Worm (Caenorhabditis elegans): Measurements from ENCODE around the gene C35D10.12.

DNA sequence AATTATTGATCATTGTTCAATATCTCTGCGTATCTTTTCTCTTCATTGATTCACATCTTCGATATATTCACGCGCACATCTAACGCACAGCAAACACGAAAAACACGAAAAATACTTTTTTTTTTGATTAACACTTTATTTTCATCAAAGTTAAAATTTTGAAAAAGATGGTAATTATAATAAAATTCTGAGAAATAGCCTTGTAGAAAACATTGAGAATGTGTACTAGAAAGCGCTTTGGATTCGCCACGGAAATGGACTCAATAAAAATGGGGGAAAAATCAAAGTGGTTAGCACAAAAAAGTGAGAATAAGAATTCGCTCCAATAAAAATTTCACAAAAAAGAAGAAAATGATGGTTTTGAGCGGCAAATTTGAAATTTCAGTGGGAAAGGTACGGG lies 19.0 kb upstream of the C35D10.12 start, which contains the start of gene F26F4.6:
- TF ChIP-seq lim-6 (tag; optimal IDR thresholded peaks at IDR 0.05): no peak
- TF ChIP-seq gmeb-2 (tag; optimal IDR thresholded peaks at IDR 0.05): no peak
- no peak for TF ChIP-seq hlh-6 (tag; optimal IDR thresholded peaks at IDR 0.05)
- TF ChIP-seq eyg-1 (tag; optimal IDR thresholded peaks at IDR 0.05): no peak
- TF ChIP-seq pha-4 (tag; optimal IDR thresholded peaks at IDR 0.05): no peak
- TF ChIP-seq zip-5 (tag; optimal IDR thresholded peaks at IDR 0.05): no peak
- TF ChIP-seq K09A11.1 (tag; optimal IDR thresholded peaks at IDR 0.05; ENCODE audit: insufficient read depth): no peak
- TF ChIP-seq elt-2 (tag; optimal IDR thresholded peaks at IDR 0.05): no peak
- TF ChIP-seq hlh-13 (GFP tag; optimal IDR thresholded peaks at IDR 0.05): no peak
- no peak for TF ChIP-seq tbx-2 (tag; optimal IDR thresholded peaks at IDR 0.05)
- no peak for TF ChIP-seq pqm-1 (tag; optimal IDR thresholded peaks at IDR 0.05)
- no peak for TF ChIP-seq hlh-15 (tag; optimal IDR thresholded peaks at IDR 0.05)
- no peak for TF ChIP-seq tbx-7 (tag; optimal IDR thresholded peaks at IDR 0.05)
